Worm (Caenorhabditis elegans) whole organism, L3 larva: ENCODE data around the gene ZK899.6.

ENCODE experiments used
- ZK546.5 ChIP-seq: sonication (generic microtip); optimal IDR thresholded peaks from 2 replicates; lab custom pipeline; 2017; ENCODE audit warnings: missing biosample characterization, missing genetic modification characterization
- aly-2 ChIP-seq: fragments of 150-350 bp; optimal IDR thresholded peaks from 2 replicates; lab custom pipeline; 2014; ENCODE audit warnings: missing biosample characterization, missing genetic modification characterization
- ceh-16 ChIP-seq: sonication (generic microtip); optimal IDR thresholded peaks from 2 replicates; lab custom pipeline; 2017; ENCODE audit warnings: missing biosample characterization, missing genetic modification characterization
- ceh-82 ChIP-seq: fragments of 150-350 bp; optimal IDR thresholded peaks from 2 replicates; lab custom pipeline; 2014; ENCODE audit warnings: missing biosample characterization, missing genetic modification characterization
- ceh-9 ChIP-seq: sonication (generic microtip); optimal IDR thresholded peaks from 2 replicates; lab custom pipeline; 2018; ENCODE audit warnings: missing biosample characterization, missing genetic modification characterization
- daf-12 ChIP-seq: fragments of 150-350 bp; optimal IDR thresholded peaks from 2 replicates; lab custom pipeline; 2014; ENCODE audit warnings: missing biosample characterization, missing genetic modification reagents, missing genetic modification characterization
- egl-27 ChIP-seq: sonication (generic microtip); optimal IDR thresholded peaks from 4 replicates; lab custom pipeline; 2017; ENCODE audit warnings: missing biosample characterization, missing genetic modification reagents, missing genetic modification characterization
- egl-5 ChIP-seq: fragments of 150-350 bp; optimal IDR thresholded peaks from 2 replicates; lab custom pipeline; 2017; ENCODE audit warnings: missing biosample characterization, missing genetic modification reagents, missing genetic modification characterization, inconsistent platforms
- elt-1 ChIP-seq: fragments of 150-350 bp; optimal IDR thresholded peaks from 2 replicates; lab custom pipeline; 2014; ENCODE audit warnings: missing biosample characterization, missing genetic modification characterization
- elt-3 ChIP-seq, 3 experiments: fragments of 150-350 bp in 1 of 3; sonication (generic microtip) in 2 of 3; optimal IDR thresholded peaks; 2 replicates in 2 of 3; 4 replicates in 1 of 3; lab custom pipeline; 2014 to 2017; ENCODE audit warnings: missing biosample characterization in 3 of 3, missing genetic modification characterization in 3 of 3
- eor-1 ChIP-seq, 2 experiments: fragments of 150-350 bp; optimal IDR thresholded peaks; 2 replicates each; lab custom pipeline; 2014 to 2018; ENCODE audit warnings: missing biosample characterization in 2 of 2, missing genetic modification characterization in 2 of 2
- hmg-11 ChIP-seq: sonication (generic microtip); optimal IDR thresholded peaks from 2 replicates; lab custom pipeline; 2016; ENCODE audit warnings: missing genetic modification characterization, missing compliant biosample characterization
- jun-1 ChIP-seq: fragments of 150-350 bp; optimal IDR thresholded peaks from 2 replicates; lab custom pipeline; 2014; ENCODE audit warnings: missing biosample characterization, missing genetic modification reagents, missing genetic modification characterization
- lin-39 ChIP-seq: fragments of 150-350 bp; optimal IDR thresholded peaks from 2 replicates; lab custom pipeline; 2018; ENCODE audit warnings: missing biosample characterization, missing genetic modification reagents, missing genetic modification characterization
- lsy-12 ChIP-seq: sonication (generic microtip); optimal IDR thresholded peaks from 2 replicates; lab custom pipeline; 2016; ENCODE audit warnings: mild to moderate bottlenecking, missing genetic modification characterization, missing compliant biosample characterization
- mdl-1 ChIP-seq: fragments of 150-350 bp; optimal IDR thresholded peaks from 2 replicates; lab custom pipeline; 2014; ENCODE audit warnings: missing biosample characterization, missing genetic modification characterization
- nfya-1 ChIP-seq: sonication (generic microtip); optimal IDR thresholded peaks from 2 replicates; lab custom pipeline; 2017; ENCODE audit warnings: missing genetic modification characterization, mild to moderate bottlenecking, missing compliant biosample characterization, antibody characterized with exemption, moderate library complexity; ENCODE audit not compliant: insufficient read depth
- nhr-11 ChIP-seq: fragments of 150-350 bp; optimal IDR thresholded peaks from 2 replicates; lab custom pipeline; 2014; ENCODE audit warnings: missing biosample characterization, missing genetic modification characterization
- nhr-12 ChIP-seq: fragments of 150-350 bp; optimal IDR thresholded peaks from 2 replicates; lab custom pipeline; 2014; ENCODE audit warnings: missing biosample characterization, missing genetic modification characterization
- nhr-23 ChIP-seq: fragments of 150-350 bp; optimal IDR thresholded peaks from 2 replicates; lab custom pipeline; 2014; ENCODE audit warnings: missing biosample characterization, missing genetic modification reagents, missing genetic modification characterization
- nhr-237 ChIP-seq: fragments of 150-350 bp; optimal IDR thresholded peaks from 2 replicates; lab custom pipeline; 2014; ENCODE audit warnings: missing biosample characterization, missing genetic modification characterization
- nhr-25 ChIP-seq: sonication (generic microtip); optimal IDR thresholded peaks from 2 replicates; lab custom pipeline; 2017; ENCODE audit warnings: missing biosample characterization, missing genetic modification characterization
- nhr-28 ChIP-seq: fragments of 150-350 bp; optimal IDR thresholded peaks from 2 replicates; lab custom pipeline; 2014; ENCODE audit warnings: missing biosample characterization, missing genetic modification characterization
- pha-4 ChIP-seq: fragments of 150-350 bp; optimal IDR thresholded peaks from 2 replicates; lab custom pipeline; 2014; ENCODE audit warnings: missing biosample characterization, missing genetic modification reagents, missing genetic modification characterization
- pqm-1 ChIP-seq: fragments of 150-350 bp; optimal IDR thresholded peaks from 2 replicates; lab custom pipeline; 2017; ENCODE audit warnings: missing biosample characterization, missing genetic modification characterization, inconsistent platforms
- sea-2 ChIP-seq: fragments of 150-350 bp; sonication (generic microtip); optimal IDR thresholded peaks from 4 replicates; lab custom pipeline; 2014; ENCODE audit warnings: missing biosample characterization, missing genetic modification reagents, missing genetic modification characterization
- skn-1 ChIP-seq: fragments of 150-350 bp; optimal IDR thresholded peaks from 2 replicates; lab custom pipeline; 2014; ENCODE audit warnings: missing biosample characterization, missing genetic modification characterization
- snpc-4 ChIP-seq: fragments of 150-350 bp; optimal IDR thresholded peaks from 2 replicates; lab custom pipeline; 2014; ENCODE audit warnings: missing biosample characterization, missing genetic modification characterization
- unc-62 ChIP-seq: fragments of 150-350 bp; sonication (generic microtip); optimal IDR thresholded peaks from 4 replicates; lab custom pipeline; 2014; ENCODE audit warnings: missing biosample characterization, missing genetic modification reagents, missing genetic modification characterization
- ztf-11 ChIP-seq: fragments of 150-350 bp; optimal IDR thresholded peaks from 2 replicates; lab custom pipeline; 2014; ENCODE audit warnings: missing biosample characterization, missing genetic modification characterization

ZK899.6 gene

DNA sequence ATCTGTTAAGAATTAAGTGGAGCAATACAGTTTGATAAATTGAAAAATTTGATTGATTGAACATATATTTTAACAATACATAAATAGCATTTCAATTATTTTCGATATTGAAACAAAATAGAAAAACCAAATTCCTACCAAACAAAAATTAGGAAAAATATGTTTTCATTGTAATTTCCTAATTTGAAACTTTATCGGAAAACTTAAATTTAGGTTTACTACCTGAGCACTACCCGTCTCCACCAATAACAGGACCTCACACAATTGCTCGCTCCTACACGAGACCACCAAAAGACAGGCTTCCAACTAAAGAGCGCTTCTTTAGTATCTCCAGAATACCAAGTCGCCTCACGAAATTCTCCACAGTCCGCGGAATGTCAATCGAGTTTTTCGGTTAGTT lies 13.6 kb downstream of the ZK899.6 start:
- TF ChIP-seq ceh-16 (tag; lab: Kevin White, UChicago) (no peak), pqm-1 (tag; lab: Kevin White, UChicago) (no peak), mdl-1 (no peak), aly-2 (tag; lab: Kevin White, UChicago) (no peak), egl-27 (tag; lab: Kevin White, UChicago) (no peak), sea-2 (GFP tag; lab: Kevin White, UChicago) (no peak), lin-39 (tag; lab: Kevin White, UChicago) (no peak), lsy-12 (tag; lab: Kevin White, UChicago) (no peak), nhr-11 (tag; lab: Kevin White, UChicago) (no peak), eor-1 (tag; optimal IDR thresholded peaks at IDR 0.05; lab: Kevin White, UChicago) (no peak), elt-3 (tag; optimal IDR thresholded peaks at IDR 0.05; lab: Kevin White, UChicago) (no peak), skn-1 (no peak), nhr-25 (tag; lab: Kevin White, UChicago) (no peak), nhr-23 (tag; lab: Kevin White, UChicago) (no peak), nhr-12 (no peak), nhr-28 (tag; lab: Kevin White, UChicago) (no peak), daf-12 (tag; lab: Kevin White, UChicago) (no peak)

DNA sequence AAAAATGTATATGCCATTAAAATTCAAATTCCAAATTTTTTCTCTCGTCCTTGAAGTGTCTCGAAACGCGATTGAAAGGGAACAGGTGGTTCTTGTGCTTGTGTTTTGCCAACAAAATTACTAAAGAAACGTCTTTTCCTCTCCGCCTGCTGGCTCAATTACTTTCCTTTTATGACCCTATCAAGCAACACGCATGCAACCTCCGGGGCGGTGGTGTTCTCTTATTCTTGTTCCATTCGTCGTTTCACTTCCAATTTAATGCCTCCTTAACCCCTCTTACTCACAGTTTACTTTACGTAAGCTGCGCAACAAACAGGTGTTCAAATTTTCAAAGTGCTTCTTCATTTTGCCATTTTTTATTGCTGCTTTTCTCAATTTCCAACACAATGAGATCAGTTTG lies 20.6 kb downstream of the ZK899.6 start:
- TF ChIP-seq ztf-11 (tag; lab: Kevin White, UChicago) (no peak), ZK546.5 (tag; lab: Kevin White, UChicago) (no peak), snpc-4 (tag; lab: Kevin White, UChicago) (no peak), pha-4 (tag; lab: Kevin White, UChicago) (peak; percentile 19), egl-5 (tag; lab: Kevin White, UChicago) (peak; percentile 91)

DNA sequence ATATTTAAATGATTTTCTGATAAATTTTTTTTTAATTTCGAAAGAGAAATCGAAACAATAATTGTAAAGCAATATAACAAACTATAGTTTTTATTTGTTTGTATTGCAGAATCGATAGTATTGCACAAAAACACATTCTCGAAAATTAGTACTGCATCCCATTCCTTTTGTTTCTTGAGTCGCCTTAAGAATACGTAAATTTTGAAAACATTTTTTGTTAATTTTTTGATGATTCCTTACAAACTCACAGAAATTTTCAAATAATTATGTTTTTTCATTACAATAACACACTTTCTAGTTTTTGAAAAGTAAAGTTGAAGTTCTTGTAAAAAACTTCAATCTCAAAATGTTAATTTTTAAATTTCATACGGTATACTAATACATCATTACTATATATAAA lies 23.0 kb downstream of the ZK899.6 start:
- TF ChIP-seq lin-39 (tag; lab: Kevin White, UChicago) (no peak), egl-5 (tag; lab: Kevin White, UChicago) (no peak), eor-1 (tag; optimal IDR thresholded peaks at IDR 0.05; lab: Kevin White, UChicago) (no peak), mdl-1 (no peak), nhr-28 (tag; lab: Kevin White, UChicago) (no peak)

DNA sequence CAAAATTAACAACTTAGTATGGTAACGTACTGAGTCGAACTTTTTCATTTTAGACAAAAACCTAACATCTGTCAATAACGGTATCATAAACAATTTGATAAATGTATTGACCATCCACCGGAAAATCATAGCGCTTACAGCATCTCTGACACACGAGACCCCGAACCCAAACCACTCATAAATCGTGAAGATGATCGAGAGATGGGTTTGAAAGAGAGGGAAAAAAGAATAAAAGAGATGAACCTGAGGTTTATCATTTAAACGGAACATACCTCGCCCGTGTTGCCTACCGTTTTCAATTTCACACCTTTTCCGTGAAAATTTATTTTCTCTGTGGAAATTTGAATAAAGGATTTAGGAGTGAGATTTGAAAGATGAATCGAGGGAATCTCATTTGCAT lies 26.4 kb downstream of the ZK899.6 start:
- TF ChIP-seq ceh-82 (no peak), nfya-1 (peak; percentile 7)
- TF ChIP-seq, all 47 proteins: peak for 1

DNA sequence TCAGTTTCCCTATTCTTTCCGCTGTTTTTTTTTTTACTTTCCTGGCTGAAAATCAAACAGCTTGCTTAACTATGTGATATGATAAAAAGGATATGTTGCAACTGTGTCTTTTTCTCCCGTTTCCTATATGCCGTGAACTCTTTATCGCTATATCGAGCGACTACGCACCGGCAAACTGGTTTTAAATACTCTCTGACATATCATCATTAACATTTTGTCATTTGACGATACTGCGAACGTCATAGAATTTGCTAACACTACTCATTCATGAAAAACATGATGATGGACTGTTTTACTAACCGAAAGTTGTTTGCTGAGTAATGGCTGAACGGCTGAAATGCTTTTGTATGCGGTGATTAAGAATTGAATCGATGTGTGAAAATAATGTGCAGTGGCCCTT lies 28.3 kb downstream of the ZK899.6 start:
- TF ChIP-seq elt-1: no peak
- no peak for TF ChIP-seq skn-1
- TF ChIP-seq nhr-25 (tag; lab: Kevin White, UChicago): peak; percentile 51
- peak; percentile 44 for TF ChIP-seq nhr-23 (tag; lab: Kevin White, UChicago)

DNA sequence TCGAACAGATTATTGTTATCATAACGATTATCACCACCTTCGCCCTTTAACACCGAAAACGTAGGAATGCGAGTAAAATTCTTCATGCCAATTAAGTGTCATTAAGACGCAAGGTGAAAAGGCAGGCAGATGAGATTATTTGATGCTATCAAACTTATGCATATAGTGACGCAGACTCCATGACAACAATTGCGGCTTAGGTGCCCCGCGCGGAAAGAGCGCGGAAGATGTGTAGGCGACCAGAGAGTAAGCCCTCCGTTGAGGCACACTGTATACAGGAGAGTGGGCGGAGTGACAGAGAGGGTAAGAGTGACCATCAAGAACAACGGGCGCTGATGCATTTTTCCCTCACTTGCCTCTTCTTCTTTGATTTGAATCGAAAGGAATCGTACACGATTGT lies 31.5 kb downstream of the ZK899.6 start:
- no peak for TF ChIP-seq ZK546.5 (tag; lab: Kevin White, UChicago)
- no peak for TF ChIP-seq daf-12 (tag; lab: Kevin White, UChicago)
- no peak for TF ChIP-seq nhr-237 (tag; lab: Kevin White, UChicago)

DNA sequence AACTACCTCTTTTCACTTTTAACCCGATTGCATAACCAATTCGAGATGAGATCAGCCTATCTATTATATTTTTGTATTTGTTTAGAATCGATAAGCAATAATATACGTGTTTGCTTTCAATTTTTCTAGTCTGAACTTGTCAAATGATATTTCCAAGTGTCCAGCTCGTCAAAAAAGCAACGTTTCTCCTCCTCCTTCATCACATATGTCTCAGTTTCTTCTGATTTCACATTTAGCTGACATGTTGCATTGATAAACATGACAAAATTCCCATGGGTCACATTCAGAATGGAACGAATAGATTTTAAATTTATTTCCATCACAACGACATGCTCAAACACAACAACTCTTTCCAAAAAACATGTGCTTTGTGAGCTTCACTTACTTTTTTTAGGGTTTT lies 36.2 kb downstream of the ZK899.6 start:
- TF ChIP-seq lsy-12 (tag; lab: Kevin White, UChicago) (no peak), ztf-11 (tag; lab: Kevin White, UChicago) (no peak), eor-1 (tag; optimal IDR thresholded peaks at IDR 0.05; lab: Kevin White, UChicago) (no peak), egl-27 (tag; lab: Kevin White, UChicago) (no peak), aly-2 (tag; lab: Kevin White, UChicago) (no peak), daf-12 (tag; lab: Kevin White, UChicago) (no peak), unc-62 (GFP tag; lab: Kevin White, UChicago) (no peak), lin-39 (tag; lab: Kevin White, UChicago) (no peak), mdl-1 (no peak), elt-3 (tag; optimal IDR thresholded peaks at IDR 0.05; lab: Kevin White, UChicago) (no peak), ceh-9 (tag; lab: Kevin White, UChicago) (no peak), jun-1 (tag; lab: Kevin White, UChicago) (no peak), hmg-11 (tag; lab: Kevin White, UChicago) (no peak), pha-4 (tag; lab: Kevin White, UChicago) (no peak), nhr-237 (tag; lab: Kevin White, UChicago) (no peak), nhr-23 (tag; lab: Kevin White, UChicago) (no peak)
